Worm (Caenorhabditis elegans): ENCODE results near the gene C46F9.6.
"Not testable (repeated sequence)": the region's sequence is repeated elsewhere in the genome, so short reads cannot be mapped to it uniquely, and the experiment has no call there.

C46F9.6 gene

ce11 chrII:1854094-1854493 is 43.9 kb upstream of the C46F9.6 start, which contains the start of gene fbxb-95:
Gene fbxb-95, plus strand, starts transcription at chrII:1854394.
- not testable (repeated sequence) for TF ChIP-seq ekl-4 (GFP tag; IDR thresholded peaks at IDR 0.05); nfyb-1 (GFP tag; IDR thresholded peaks at IDR 0.05); nhr-80 (tag; optimal IDR thresholded peaks at IDR 0.05)

ce11 chrII:1855447-1855846 is 42.6 kb upstream of the C46F9.6 start:
- peak; percentile 41 for TF ChIP-seq mcd-1 (GFP tag; IDR thresholded peaks at IDR 0.05)
- 0 out of 2 replicates have a peak, but pooled peaks have one; percentile 56 for TF ChIP-seq aptf-3 (GFP tag; IDR thresholded peaks at IDR 0.05)

- TF ChIP-seq hmg-1.2 (GFP tag; IDR thresholded peaks at IDR 0.05), result peak; percentile 96
- peak; percentile 44; the same call in 1 of the 2 replicates for TF ChIP-seq D2030.7 (GFP tag; IDR thresholded peaks at IDR 0.05)
- peak; percentile 67; the same call in 1 of the 2 replicates for TF ChIP-seq mcd-1 (GFP tag; IDR thresholded peaks at IDR 0.05)
Measured at ce11 chrII:1861285-1861793, 36.7 kb upstream of the C46F9.6 start, which contains the start of gene C16C4.18. Gene C16C4.18, minus strand, starts transcription at chrII:1861335.

ce11 chrII:1862334-1862733 is 35.7 kb upstream of the C46F9.6 start, which contains the start of gene fbxb-98:
Gene fbxb-98, plus strand, starts transcription at chrII:1862634.
- TF ChIP-seq K12H6.12 (tag; optimal IDR thresholded peaks at IDR 0.05); madf-6 (GFP tag; IDR thresholded peaks at IDR 0.05); xnd-1 (tag; optimal IDR thresholded peaks at IDR 0.05): not testable (repeated sequence)

- TF ChIP-seq madf-6 (GFP tag; IDR thresholded peaks at IDR 0.05), result no peak
Measured at ce11 chrII:1864278-1864677, 33.8 kb upstream of the C46F9.6 start, which contains the start of gene C16C4.17. Gene C16C4.17, plus strand, starts transcription at chrII:1864578.

- TF ChIP-seq lin-26 (GFP tag; IDR thresholded peaks at IDR 0.05), result no peak
- peak; percentile 26 for TF ChIP-seq nhr-80 (tag; optimal IDR thresholded peaks at IDR 0.05)
Measured at ce11 chrII:1865683-1866431, 32.2 kb upstream of the C46F9.6 start, which contains the start of gene math-15. Gene math-15, plus strand, starts transcription at chrII:1866381.

ce11 chrII:1869120-1869519 is 28.9 kb upstream of the C46F9.6 start, which contains the start of gene math-14:
Gene math-14, plus strand, starts transcription at chrII:1869420.
- TF ChIP-seq B0019.2 (GFP tag; conservative IDR thresholded peaks at IDR 0.05) (no peak), somi-1 (GFP tag; optimal IDR thresholded peaks at IDR 0.05) (no peak), F57C9.4 (tag; optimal IDR thresholded peaks at IDR 0.05) (no peak), nhr-80 (tag; optimal IDR thresholded peaks at IDR 0.05) (peak; percentile 49)

ce11 chrII:1870875-1871592 is 27.0 kb upstream of the C46F9.6 start, which contains the start of gene math-10:
Gene math-10, plus strand, starts transcription at chrII:1871542.
- TF ChIP-seq nhr-80 (tag; optimal IDR thresholded peaks at IDR 0.05), result peak; percentile 72
- no peak for TF ChIP-seq sdz-38 (tag; optimal IDR thresholded peaks at IDR 0.05)

ce11 chrII:1875658-1876057 is 22.4 kb upstream of the C46F9.6 start, which contains the start of gene math-13:
Gene math-13, plus strand, starts transcription at chrII:1875958.
- TF ChIP-seq lsl-1 (GFP tag; optimal IDR thresholded peaks at IDR 0.05) (no peak), F39B2.1 (GFP tag; IDR thresholded peaks at IDR 0.05) (no peak), tbp1 (GFP tag; optimal IDR thresholded peaks at IDR 0.05) (no peak), let-607 (tag; optimal IDR thresholded peaks at IDR 0.05) (no peak), cebp-2 (GFP tag; IDR thresholded peaks at IDR 0.05) (no peak)
